Worm (Caenorhabditis elegans): Measurements from ENCODE around the gene C04E12.5.

Gene C04E12.5

DNA sequence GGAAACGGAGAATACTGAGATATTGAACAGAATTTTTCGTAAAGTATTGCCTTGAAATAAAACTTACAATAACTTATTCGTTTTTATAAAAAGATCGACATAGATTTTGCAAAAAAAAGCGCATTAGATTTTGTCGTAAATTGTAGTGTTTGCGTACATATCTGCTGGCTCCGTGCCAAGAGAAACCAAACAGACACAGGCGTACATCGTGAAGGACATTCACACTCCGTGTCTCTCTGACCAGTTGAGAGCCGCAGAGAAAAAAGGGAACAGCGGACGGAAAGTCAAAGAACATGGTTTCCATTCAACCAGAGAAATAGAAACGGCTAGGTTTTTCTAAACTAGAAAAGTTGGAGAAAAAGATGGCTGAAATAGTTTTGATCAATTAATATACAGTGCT, 43.1 kb upstream of the C04E12.5 start, which contains the start of gene arrd-19 (continued):
- peak; percentile 47; the same call in 1 of the 2 replicates for TF ChIP-seq cebp-1 (GFP tag; IDR thresholded peaks at IDR 0.05)
- TF ChIP-seq cebp-1 (tag; optimal IDR thresholded peaks at IDR 0.05) = no peak
- no peak for TF ChIP-seq akir-1 (GFP tag; optimal IDR thresholded peaks at IDR 0.05)
- no peak for TF ChIP-seq F33H1.4 (GFP tag; IDR thresholded peaks at IDR 0.05)
- TF ChIP-seq lag-1 (GFP tag; IDR thresholded peaks at IDR 0.05) = 0 out of 2 replicates have a peak, but pooled peaks have one; percentile 64
- no peak for TF ChIP-seq lsy-27 (tag; optimal IDR thresholded peaks at IDR 0.05; ENCODE audit: borderline replicate concordance, insufficient read depth)
- no peak for TF ChIP-seq lin-26 (GFP tag; IDR thresholded peaks at IDR 0.05)
- peak; percentile 43; the same call in 1 of the 2 replicates for TF ChIP-seq ekl-4 (GFP tag; IDR thresholded peaks at IDR 0.05)
- TF ChIP-seq dpff-1 (tag; optimal IDR thresholded peaks at IDR 0.05) = no peak
- TF ChIP-seq lin-40 (tag; optimal IDR thresholded peaks at IDR 0.05) = no peak
- TF ChIP-seq C17E4.6 (GFP tag; IDR thresholded peaks at IDR 0.05) = no peak
- peak; percentile 73; the same call in 1 of the 2 replicates for TF ChIP-seq nfyb-1 (GFP tag; IDR thresholded peaks at IDR 0.05)
- peak; percentile 36 for TF ChIP-seq tbp1 (GFP tag; optimal IDR thresholded peaks at IDR 0.05)
- TF ChIP-seq unc-130 (GFP tag; optimal IDR thresholded peaks at IDR 0.05) = no peak
- TF ChIP-seq aptf-3 (GFP tag; IDR thresholded peaks at IDR 0.05) = no peak
- TF ChIP-seq F37B4.10 (GFP tag; IDR thresholded peaks at IDR 0.05) = no peak
- TF ChIP-seq attf-3 (GFP tag; conservative IDR thresholded peaks at IDR 0.05) = peak; percentile 42
- TF ChIP-seq ZK185.1 (tag; optimal IDR thresholded peaks at IDR 0.05; ENCODE audit: poor library complexity, severe bottlenecking) = peak; percentile 51
- peak; percentile 21 for TF ChIP-seq ztf-26 (tag; optimal IDR thresholded peaks at IDR 0.05)
- TF ChIP-seq ceh-100 (GFP tag; IDR thresholded peaks at IDR 0.05) = peak; percentile 48; the same call in 1 of the 2 replicates
- TF ChIP-seq fkh-3 (tag; optimal IDR thresholded peaks at IDR 0.05) = no peak
- no peak for TF ChIP-seq mel-28 (tag; optimal IDR thresholded peaks at IDR 0.05; ENCODE audit: borderline replicate concordance)
- TF ChIP-seq rcor-1 (GFP tag; IDR thresholded peaks at IDR 0.05) = peak; percentile 49; the same call in 1 of the 2 replicates
- peak; percentile 97 for TF ChIP-seq dox-1 (GFP tag; IDR thresholded peaks at IDR 0.05)
- TF ChIP-seq pbrm-1 (GFP tag; IDR thresholded peaks at IDR 0.05) = peak; percentile 66; the same call in 1 of the 2 replicates
- no peak for TF ChIP-seq tbx-9 (tag; optimal IDR thresholded peaks at IDR 0.05; ENCODE audit: borderline replicate concordance)
- TF ChIP-seq Y53G8AR.9 (GFP tag; conservative IDR thresholded peaks at IDR 0.05) = peak; percentile 47; the same call in 1 of the 2 replicates

DNA sequence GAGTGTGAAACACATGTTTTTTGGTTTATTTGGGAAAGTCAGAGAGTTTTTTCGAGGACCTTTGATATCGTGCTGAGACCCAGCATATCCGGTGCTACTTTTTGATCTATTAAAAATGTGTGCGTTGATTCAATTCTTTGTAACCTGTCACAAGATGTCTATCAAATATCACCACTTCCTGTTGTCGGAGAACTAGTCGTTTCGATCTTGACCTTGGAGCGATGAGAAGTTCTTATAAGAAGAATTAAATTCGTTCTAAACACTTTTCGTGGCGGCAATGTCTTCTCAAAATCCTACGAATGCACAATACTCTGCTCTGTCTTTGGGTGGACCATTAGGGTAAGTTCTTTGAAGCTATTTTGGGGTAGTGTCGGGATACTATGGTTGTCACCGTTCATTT, 42.3 kb upstream of the C04E12.5 start, which contains the start of gene F35F10.1:
F35F10.1 (plus strand) TSS at position 200 of the 400 bp plus-strand sequence.
- TF ChIP-seq madf-3 (GFP tag; IDR thresholded peaks at IDR 0.05) (0 out of 2 replicates have a peak, but pooled peaks have one; percentile 50), unc-130 (GFP tag; optimal IDR thresholded peaks at IDR 0.05) (no peak), bed-1 (GFP tag; IDR thresholded peaks at IDR 0.05) (0 out of 2 replicates have a peak, but pooled peaks have one; percentile 84)

DNA sequence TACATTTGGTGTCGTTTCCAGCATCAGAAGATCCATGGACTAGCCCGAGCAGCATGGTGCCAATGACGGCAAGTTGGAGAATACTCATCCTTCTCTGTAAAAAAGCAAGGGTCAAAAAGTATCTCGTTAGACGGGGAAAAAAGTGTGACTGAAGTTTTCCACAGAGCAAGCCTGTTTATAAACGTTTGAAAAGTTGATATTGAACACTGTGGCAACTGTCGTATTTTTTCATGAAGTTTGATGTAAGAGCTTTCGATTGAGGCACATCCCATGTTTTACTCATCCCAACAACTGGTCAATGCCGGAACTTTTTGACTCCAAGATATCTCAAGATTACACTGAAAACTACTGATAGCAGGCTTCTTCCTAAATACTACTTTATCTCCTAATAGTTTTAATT, 39.4 kb upstream of the C04E12.5 start, which contains the start of gene F35F10.13:
F35F10.13 (minus strand) TSS at position 101 of the 400 bp plus-strand sequence.
- no peak for TF ChIP-seq Y95B8A.8 (GFP tag; IDR thresholded peaks at IDR 0.05)
- TF ChIP-seq F23B12.7 (tag; optimal IDR thresholded peaks at IDR 0.05; ENCODE audit: insufficient read depth) = no peak
- TF ChIP-seq tbx-9 (tag; optimal IDR thresholded peaks at IDR 0.05; ENCODE audit: borderline replicate concordance) = no peak
- no peak for TF ChIP-seq ztf-6 (GFP tag; IDR thresholded peaks at IDR 0.05)
- no peak for TF ChIP-seq lin-26 (GFP tag; IDR thresholded peaks at IDR 0.05)
- no peak for TF ChIP-seq sdz-38 (tag; optimal IDR thresholded peaks at IDR 0.05)
- TF ChIP-seq ekl-4 (GFP tag; IDR thresholded peaks at IDR 0.05) = no peak
- TF ChIP-seq mcd-1 (GFP tag; IDR thresholded peaks at IDR 0.05) = no peak
- TF ChIP-seq ztf-18 (tag; optimal IDR thresholded peaks at IDR 0.05) = no peak
- TF ChIP-seq mes-4 (tag; optimal IDR thresholded peaks at IDR 0.05) = no peak
- no peak for TF ChIP-seq B0035.1 (tag; optimal IDR thresholded peaks at IDR 0.05)
- TF ChIP-seq akir-1 (GFP tag; optimal IDR thresholded peaks at IDR 0.05) = no peak
- TF ChIP-seq lsl-1 (GFP tag; optimal IDR thresholded peaks at IDR 0.05) = no peak
- TF ChIP-seq ztf-3 (GFP tag; optimal IDR thresholded peaks at IDR 0.05) = no peak

All from whole organism, young adult.